Fruit fly (Drosophila melanogaster) S2 (cell line): ENCODE measurements around the gene CG8372.

Experiments used
- CG8478 ChIP-seq: fragments of >200 bp; optimal IDR thresholded peaks from 2 replicates; lab custom pipeline; 2018
- CTCF ChIP-seq, 2 experiments: fragments of >200 bp; optimal IDR thresholded peaks; 2 replicates each; lab custom pipeline; 2018

DNA sequence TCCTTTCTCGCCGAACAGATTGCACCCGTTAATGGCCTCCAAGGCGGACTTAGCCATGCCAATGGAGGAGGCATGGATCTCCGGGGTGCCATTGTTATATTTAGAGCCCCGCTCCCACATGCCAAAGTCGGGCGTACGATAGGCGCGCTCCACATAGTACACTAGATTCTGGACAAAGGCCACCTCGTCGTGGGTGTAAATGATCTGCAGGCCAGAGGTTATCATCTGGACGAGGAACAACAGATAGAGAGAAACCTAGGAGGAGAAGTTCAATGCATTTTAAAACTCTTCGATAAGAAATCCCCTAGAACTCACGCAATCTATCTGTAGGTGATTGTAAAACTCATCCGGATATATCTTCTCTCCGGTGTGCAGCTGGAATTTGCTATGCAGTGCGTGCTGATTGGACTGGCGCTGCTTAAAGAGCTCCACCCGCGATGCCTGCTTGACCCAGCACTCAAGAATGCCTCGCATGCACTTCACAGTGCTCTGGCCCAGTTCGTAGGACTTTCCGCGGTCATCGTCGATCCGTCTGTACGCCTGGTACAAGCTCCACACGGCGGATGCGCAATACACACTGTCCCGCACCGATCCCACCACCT is 16.9 kb downstream of the CG8372 start:
- no peak for TF ChIP-seq CG8478 (lab: Kevin White, UChicago)
- no peak for TF ChIP-seq CTCF (optimal IDR thresholded peaks at IDR 0.05; lab: Kevin White, UChicago)
